Worm (Caenorhabditis elegans): ENCODE measurements around the gene hal-3.

The hal-3 gene

DNA sequence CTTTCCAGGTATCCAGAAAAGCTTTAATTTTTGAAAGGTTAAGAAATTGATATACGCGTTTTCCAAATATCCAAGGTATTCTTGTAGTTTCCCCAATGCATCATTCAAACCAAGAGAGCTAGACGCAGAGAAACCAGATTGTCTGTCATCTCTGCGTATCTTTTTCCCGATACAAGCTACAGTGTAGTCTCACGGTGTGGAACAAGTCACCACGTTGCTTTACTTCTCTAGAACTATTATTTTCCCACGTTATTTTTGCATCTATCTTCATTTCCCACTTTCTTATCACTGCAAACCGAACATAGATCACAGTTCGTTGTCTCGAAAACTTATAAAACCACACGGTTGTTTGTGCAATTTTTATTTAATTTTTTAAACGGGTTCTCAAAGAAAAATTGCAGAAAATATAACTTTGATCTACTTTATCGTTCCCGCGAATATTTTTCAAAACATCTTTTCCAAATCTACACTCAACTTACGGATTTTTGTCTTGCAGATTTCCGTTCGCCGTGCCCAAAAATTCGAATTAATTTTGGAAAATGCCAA is 39.4 kb upstream of the hal-3 start, which contains the start of gene gstk-1:
Gene gstk-1, plus strand, starts transcription at position 496 of the 546 bp plus-strand sequence.
- TF ChIP-seq tbx-37 (GFP tag; conservative IDR thresholded peaks at IDR 0.05) (no peak), tra-4 (tag; optimal IDR thresholded peaks at IDR 0.05) (no peak), B0310.2 (tag; optimal IDR thresholded peaks at IDR 0.05) (no peak), ceh-36 (tag; optimal IDR thresholded peaks at IDR 0.05) (no peak)

DNA sequence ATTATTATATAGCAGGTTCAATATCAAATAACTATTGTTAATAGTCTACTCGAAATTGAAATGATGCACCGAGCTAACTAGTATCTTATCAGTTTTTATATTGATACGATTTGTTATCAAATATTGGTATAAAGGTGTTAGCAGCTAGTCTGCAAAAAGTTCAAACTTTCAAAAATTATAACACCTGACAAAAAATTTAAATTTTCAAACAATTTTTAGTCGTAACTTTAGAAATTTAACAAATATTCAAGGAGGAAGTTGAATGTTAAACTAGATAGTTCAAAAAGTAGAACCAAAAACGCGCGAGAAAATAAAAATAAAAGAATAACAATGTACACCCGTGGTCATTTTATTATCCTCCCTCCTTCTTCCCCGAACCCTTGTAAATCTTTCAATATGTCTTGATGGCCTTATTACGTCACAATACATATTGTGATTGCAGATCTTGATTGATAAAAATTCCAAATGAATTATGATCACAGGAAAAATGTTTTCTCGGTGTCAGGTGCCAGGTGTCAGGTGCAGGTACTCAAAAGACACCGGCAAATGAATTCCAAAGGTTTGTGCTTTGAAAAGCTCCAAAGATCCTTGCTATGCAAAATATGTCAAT is 38.7 kb upstream of the hal-3 start, which contains the start of gene ZK1307.1:
Gene ZK1307.1, minus strand, starts transcription at position 51 of the 610 bp plus-strand sequence.
- TF ChIP-seq aly-1 (tag; optimal IDR thresholded peaks at IDR 0.05) (no peak), tbx-37 (GFP tag; conservative IDR thresholded peaks at IDR 0.05) (no peak)

ce11 chrII:9653679-9654078 is 36.8 kb upstream of the hal-3 start, which contains the start of gene ZK1307.2:
ZK1307.2 (minus strand) TSS chrII:9653952.
- TF ChIP-seq tbx-11 (GFP tag; IDR thresholded peaks at IDR 0.05) (no peak), ama-1 (optimal IDR thresholded peaks at IDR 0.05) (no peak), sea-1 (GFP tag; conservative IDR thresholded peaks at IDR 0.05) (no peak), hmbx-1 (tag; optimal IDR thresholded peaks at IDR 0.05) (no peak), ets-7 (tag; optimal IDR thresholded peaks at IDR 0.05) (no peak), tbx-37 (GFP tag; conservative IDR thresholded peaks at IDR 0.05) (no peak), ceh-36 (tag; optimal IDR thresholded peaks at IDR 0.05) (no peak), hmg-4 (GFP tag; optimal IDR thresholded peaks at IDR 0.05) (no peak), pes-1 (GFP tag; IDR thresholded peaks at IDR 0.05) (no peak), hnd-1 (tag; optimal IDR thresholded peaks at IDR 0.05) (no peak), B0310.2 (tag; optimal IDR thresholded peaks at IDR 0.05) (no peak), ceh-13 (GFP tag; optimal IDR thresholded peaks at IDR 0.05) (no peak), scrt-1 (GFP tag; IDR thresholded peaks at IDR 0.05) (no peak), flt-1 (GFP tag; IDR thresholded peaks at IDR 0.05) (no peak), tra-4 (tag; optimal IDR thresholded peaks at IDR 0.05) (no peak)

DNA sequence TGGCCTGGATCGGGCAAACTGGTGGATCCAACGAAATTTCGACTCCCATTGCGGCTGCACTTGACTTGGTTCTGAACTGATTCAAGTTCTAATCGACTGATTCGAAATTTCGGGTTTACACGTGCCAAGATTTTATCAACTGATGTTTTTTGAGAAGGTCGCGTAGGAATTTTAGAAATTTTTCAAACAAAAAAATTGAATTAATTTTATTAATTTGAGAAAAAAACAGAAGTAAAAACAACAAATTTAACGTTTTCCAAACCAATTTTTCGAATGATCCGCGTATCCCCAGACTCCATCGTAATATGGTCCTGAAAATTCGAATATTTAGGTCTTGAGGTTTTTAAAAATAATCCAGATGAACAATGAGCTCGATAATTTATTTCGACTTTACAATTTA is 36.0 kb upstream of the hal-3 start, which contains the start of gene ZK1307.3:
Gene ZK1307.3, minus strand, starts transcription at position 101 of the 400 bp plus-strand sequence.
- TF ChIP-seq scrt-1 (GFP tag; IDR thresholded peaks at IDR 0.05) (no peak), B0310.2 (tag; optimal IDR thresholded peaks at IDR 0.05) (no peak), pes-1 (GFP tag; IDR thresholded peaks at IDR 0.05) (no peak), tbx-37 (GFP tag; conservative IDR thresholded peaks at IDR 0.05) (no peak), hmbx-1 (tag; optimal IDR thresholded peaks at IDR 0.05) (no peak), hnd-1 (tag; optimal IDR thresholded peaks at IDR 0.05) (no peak), ceh-36 (tag; optimal IDR thresholded peaks at IDR 0.05) (no peak), ets-7 (tag; optimal IDR thresholded peaks at IDR 0.05) (no peak), F13C5.2 (tag; optimal IDR thresholded peaks at IDR 0.05) (no peak), tbx-11 (GFP tag; IDR thresholded peaks at IDR 0.05) (no peak), sea-1 (GFP tag; conservative IDR thresholded peaks at IDR 0.05) (no peak), ama-1 (optimal IDR thresholded peaks at IDR 0.05) (no peak), aly-1 (tag; optimal IDR thresholded peaks at IDR 0.05) (no peak), flt-1 (GFP tag; IDR thresholded peaks at IDR 0.05) (no peak), ceh-13 (GFP tag; optimal IDR thresholded peaks at IDR 0.05) (no peak), hmg-4 (GFP tag; optimal IDR thresholded peaks at IDR 0.05) (no peak), tra-4 (tag; optimal IDR thresholded peaks at IDR 0.05) (no peak)

DNA sequence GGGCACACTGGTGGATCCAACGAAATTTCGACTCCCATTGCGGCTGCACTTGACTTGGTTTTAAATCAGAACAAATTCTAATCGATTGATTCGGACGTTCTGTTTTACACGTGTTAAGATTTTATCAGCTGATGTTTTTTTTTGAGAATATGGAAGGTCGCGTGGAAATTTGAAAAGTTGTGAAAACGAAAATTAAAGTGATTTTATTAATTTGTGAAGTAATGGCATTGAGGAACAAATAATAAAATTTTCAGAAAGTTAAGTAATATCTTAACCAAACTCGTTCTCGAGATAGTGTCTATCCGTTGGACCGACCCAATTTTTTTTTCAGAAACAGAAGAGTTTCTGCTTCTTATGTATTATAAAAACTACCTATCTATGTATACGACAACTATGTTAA is 34.8 kb upstream of the hal-3 start, which contains the start of gene ZK1307.4:
Gene ZK1307.4, minus strand, starts transcription at position 101 of the 400 bp plus-strand sequence.
- no peak for TF ChIP-seq F13C5.2 (tag; optimal IDR thresholded peaks at IDR 0.05)
- TF ChIP-seq tbx-11 (GFP tag; IDR thresholded peaks at IDR 0.05): no peak
- TF ChIP-seq hmg-4 (GFP tag; optimal IDR thresholded peaks at IDR 0.05): no peak

DNA sequence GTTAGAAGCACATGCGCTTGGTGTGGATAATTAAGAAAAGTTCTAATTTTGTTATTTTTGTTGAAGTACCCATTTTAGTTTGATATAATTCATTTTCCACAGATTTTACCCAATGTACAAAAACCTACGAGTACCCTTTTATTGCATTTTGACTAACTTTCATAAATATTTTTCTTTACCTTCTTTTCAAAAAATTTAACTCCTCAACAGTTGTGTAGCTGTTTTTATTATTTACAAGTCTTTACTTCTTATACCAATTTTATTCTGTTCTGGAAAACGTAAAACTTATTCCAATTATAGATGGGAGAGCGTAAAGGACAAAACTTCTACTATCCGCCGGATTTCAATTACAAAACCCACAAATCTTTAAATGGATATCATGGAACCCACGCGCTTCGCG is 32.3 kb upstream of the hal-3 start, which contains the start of gene ZK1307.9:
Gene ZK1307.9, plus strand, starts transcription at position 301 of the 400 bp plus-strand sequence.
- TF ChIP-seq B0310.2 (tag; optimal IDR thresholded peaks at IDR 0.05): no peak
- no peak for TF ChIP-seq pes-1 (GFP tag; IDR thresholded peaks at IDR 0.05)
- no peak for TF ChIP-seq hmbx-1 (tag; optimal IDR thresholded peaks at IDR 0.05)
- TF ChIP-seq ama-1 (optimal IDR thresholded peaks at IDR 0.05): no peak
- no peak for TF ChIP-seq aly-1 (tag; optimal IDR thresholded peaks at IDR 0.05)
- no peak for TF ChIP-seq ceh-13 (GFP tag; optimal IDR thresholded peaks at IDR 0.05)
- no peak for TF ChIP-seq tra-4 (tag; optimal IDR thresholded peaks at IDR 0.05)
- TF ChIP-seq sea-1 (GFP tag; conservative IDR thresholded peaks at IDR 0.05): no peak
- no peak for TF ChIP-seq scrt-1 (GFP tag; IDR thresholded peaks at IDR 0.05)
- no peak for TF ChIP-seq F13C5.2 (tag; optimal IDR thresholded peaks at IDR 0.05)
- TF ChIP-seq flt-1 (GFP tag; IDR thresholded peaks at IDR 0.05): no peak
- no peak for TF ChIP-seq ceh-36 (tag; optimal IDR thresholded peaks at IDR 0.05)
- no peak for TF ChIP-seq hnd-1 (tag; optimal IDR thresholded peaks at IDR 0.05)
- no peak for TF ChIP-seq ets-7 (tag; optimal IDR thresholded peaks at IDR 0.05)
- no peak for TF ChIP-seq tbx-37 (GFP tag; conservative IDR thresholded peaks at IDR 0.05)
- TF ChIP-seq tbx-11 (GFP tag; IDR thresholded peaks at IDR 0.05): no peak
- no peak for TF ChIP-seq hmg-4 (GFP tag; optimal IDR thresholded peaks at IDR 0.05)

DNA sequence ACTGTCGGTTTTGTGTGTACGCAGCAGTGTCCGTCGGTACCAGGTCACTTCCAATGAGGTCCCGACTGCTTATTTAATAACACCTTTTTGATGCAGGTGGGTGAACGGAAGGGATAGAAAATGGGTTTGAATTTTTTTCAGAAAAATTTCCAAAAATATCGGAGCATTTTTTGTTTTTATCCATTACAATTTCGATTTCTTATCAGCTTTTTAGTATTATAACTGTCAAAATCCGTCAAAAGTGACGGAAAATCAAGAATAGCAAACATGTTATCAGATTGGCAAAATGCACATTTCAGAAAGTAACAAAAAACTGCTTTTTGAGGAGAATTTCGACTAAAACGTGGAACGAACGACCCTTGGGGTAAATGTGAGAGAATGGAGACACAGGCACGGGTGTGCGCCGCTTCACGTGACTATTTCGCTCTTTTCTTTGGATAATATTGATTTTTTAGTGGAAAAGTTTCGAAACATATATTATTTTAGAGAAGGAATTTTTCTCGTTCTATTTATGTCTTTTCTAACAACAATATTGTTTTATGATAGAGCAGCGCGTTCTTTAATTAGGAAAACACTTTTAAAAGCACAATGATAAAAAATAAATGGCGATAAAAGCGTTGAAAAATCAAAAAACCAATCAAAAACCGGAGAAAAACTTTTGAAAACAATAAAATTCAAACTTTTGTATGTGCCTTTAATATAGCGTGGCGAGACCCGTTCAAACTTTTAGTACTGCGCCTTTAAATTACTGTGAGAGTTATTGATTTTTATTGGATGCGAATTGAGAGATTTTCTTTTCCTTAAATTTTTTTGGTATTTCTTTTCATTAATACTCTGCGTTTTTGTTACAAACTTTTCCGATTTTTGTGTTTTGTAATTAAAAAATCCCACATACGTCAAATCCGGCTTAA is 30.3 kb upstream of the hal-3 start, which contains the start of gene sqv-8:
Gene sqv-8, plus strand, starts transcription at position 51 of the 911 bp plus-strand sequence.
- no peak for TF ChIP-seq sea-1 (GFP tag; conservative IDR thresholded peaks at IDR 0.05)
- no peak for TF ChIP-seq ceh-36 (tag; optimal IDR thresholded peaks at IDR 0.05)
